Worm (Caenorhabditis elegans) whole organism, young adult: ENCODE data around the gene F02E11.3.
A peak's percentile ranks its signal among the peaks of the same experiment; 100 is the strongest.

Source experiments
- B0035.1 ChIP-seq: sonication (generic microtip); optimal IDR thresholded peaks from 2 replicates; lab custom pipeline; 2016; ENCODE audit warnings: missing genetic modification characterization, mild to moderate bottlenecking, missing compliant biosample characterization, missing genotype, missing genetic modification reagents
- C17E4.6 ChIP-seq: fragments of 200-800 bp; sonication (Bioruptor generic); IDR thresholded peaks from 2 replicates; pipeline ENCODE4 v1.3.6; 2022; ENCODE audit warnings: missing genetic modification reagents, missing genetic modification characterization, missing compliant biosample characterization
- F23B12.7 ChIP-seq: sonication (generic microtip); optimal IDR thresholded peaks from 2 replicates; lab custom pipeline; 2017; ENCODE audit warnings: missing genetic modification characterization, mild to moderate bottlenecking, missing compliant biosample characterization, antibody characterized with exemption, moderate library complexity; ENCODE audit not compliant: insufficient read depth
- F37B4.10 ChIP-seq: fragments of 200-800 bp; sonication (Bioruptor generic); IDR thresholded peaks from 2 replicates; pipeline ENCODE4 v1.3.6; 2022; ENCODE audit warnings: missing genetic modification characterization, missing compliant biosample characterization
- F39B2.1 ChIP-seq: fragments of 200-800 bp; sonication (Bioruptor generic); IDR thresholded peaks from 2 replicates; pipeline ENCODE4 v1.3.6; 2022; ENCODE audit warnings: missing genetic modification reagents, missing genetic modification characterization, missing compliant biosample characterization
- F55B11.4 ChIP-seq: sonication (generic microtip); optimal IDR thresholded peaks from 2 replicates; lab custom pipeline; 2016; ENCODE audit warnings: missing compliant biosample characterization, missing genetic modification characterization, borderline replicate concordance; ENCODE audit not compliant: insufficient read depth
- K12H6.12 ChIP-seq: fragments of 200-800 bp; sonication (Bioruptor generic); optimal IDR thresholded peaks from 2 replicates; lab custom pipeline; 2018; ENCODE audit warnings: mild to moderate bottlenecking, missing genetic modification characterization, missing compliant biosample characterization
- Y53F4B.3 ChIP-seq: fragments of 200-800 bp; sonication (Bioruptor generic); IDR thresholded peaks from 2 replicates; pipeline ENCODE4 v1.3.6; 2022; ENCODE audit warnings: missing genetic modification reagents, missing genetic modification characterization, missing compliant biosample characterization
- Y53G8AR.9 ChIP-seq: fragments of 200-800 bp; sonication (Bioruptor generic); conservative IDR thresholded peaks from 2 replicates; pipeline ENCODE4 v1.3.6; 2022; ENCODE audit warnings: missing genetic modification reagents, missing genetic modification characterization, missing compliant biosample characterization
- ceh-40 ChIP-seq: fragments of 200-800 bp; sonication (Bioruptor generic); IDR thresholded peaks from 2 replicates; pipeline ENCODE4 v1.3.6; 2022; ENCODE audit warnings: missing genetic modification characterization, missing compliant biosample characterization
- ceh-79 ChIP-seq: sonication (generic microtip); optimal IDR thresholded peaks from 2 replicates; lab custom pipeline; 2017; ENCODE audit warnings: mild to moderate bottlenecking, missing genetic modification characterization, missing compliant biosample characterization
- die-1 ChIP-seq: sonication (generic microtip); optimal IDR thresholded peaks from 2 replicates; lab custom pipeline; 2016; ENCODE audit warnings: missing genotype, mild to moderate bottlenecking, missing genetic modification characterization, missing compliant biosample characterization
- dpl-1 ChIP-seq: fragments of 150-350 bp; optimal IDR thresholded peaks from 2 replicates; lab custom pipeline; 2014; ENCODE audit warnings: missing biosample characterization, missing genetic modification reagents, missing genetic modification characterization
- ets-4 ChIP-seq: fragments of 200-800 bp; sonication (Bioruptor generic); optimal IDR thresholded peaks from 2 replicates; lab custom pipeline; 2018; ENCODE audit warnings: mild to moderate bottlenecking, missing genetic modification characterization, missing compliant biosample characterization
- him-1 ChIP-seq: sonication (generic microtip); optimal IDR thresholded peaks from 2 replicates; lab custom pipeline; 2016; ENCODE audit warnings: missing genotype, missing genetic modification reagents, missing genetic modification characterization, missing compliant biosample characterization
- hmg-1.2 ChIP-seq: fragments of 200-800 bp; sonication (Bioruptor generic); IDR thresholded peaks from 2 replicates; pipeline ENCODE4 v1.3.6; 2022; ENCODE audit warnings: missing genetic modification reagents, missing genetic modification characterization, missing compliant biosample characterization
- hmg-20 ChIP-seq: fragments of 200-800 bp; sonication (Bioruptor generic); IDR thresholded peaks from 2 replicates; pipeline ENCODE4 v1.3.6; 2022; ENCODE audit warnings: missing genetic modification reagents, missing genetic modification characterization, missing compliant biosample characterization
- let-607 ChIP-seq, 2 experiments: fragments of 200-800 bp in 1 of 2; sonication (Bioruptor generic) in 1 of 2; sonication (generic microtip) in 1 of 2; optimal IDR thresholded peaks; 2 replicates each; lab custom pipeline; 2016 to 2018; ENCODE audit warnings: mild to moderate bottlenecking in 2 of 2, missing compliant biosample characterization in 2 of 2, missing genetic modification characterization in 2 of 2, moderate library complexity in 2 of 2, missing genotype in 1 of 2
- lin-26 ChIP-seq: fragments of 200-800 bp; sonication (Bioruptor generic); IDR thresholded peaks from 2 replicates; pipeline ENCODE4 v1.3.6; 2022; ENCODE audit warnings: missing genetic modification reagents, missing genetic modification characterization, missing compliant biosample characterization
- lir-1 ChIP-seq: fragments of 200-800 bp; sonication (Bioruptor generic); conservative IDR thresholded peaks from 2 replicates; pipeline ENCODE4 v1.3.6; 2022; ENCODE audit warnings: missing genetic modification reagents, missing genetic modification characterization, missing compliant biosample characterization
- madf-3 ChIP-seq: fragments of 200-800 bp; sonication (Bioruptor generic); IDR thresholded peaks from 2 replicates; pipeline ENCODE4 v1.3.6; 2022; ENCODE audit warnings: missing genetic modification reagents, missing genetic modification characterization, missing compliant biosample characterization
- mcd-1 ChIP-seq: fragments of 200-800 bp; sonication (Bioruptor generic); IDR thresholded peaks from 2 replicates; pipeline ENCODE4 v1.3.6; 2022; ENCODE audit warnings: missing genetic modification reagents, missing genetic modification characterization, missing compliant biosample characterization
- nfya-1 ChIP-seq: sonication (generic microtip); optimal IDR thresholded peaks from 2 replicates; lab custom pipeline; 2017; ENCODE audit warnings: antibody characterized with exemption, missing compliant biosample characterization, missing genetic modification characterization, borderline replicate concordance; ENCODE audit not compliant: insufficient read depth
- nfyb-1 ChIP-seq: fragments of 200-800 bp; sonication (Bioruptor generic); IDR thresholded peaks from 2 replicates; pipeline ENCODE4 v1.3.6; 2022; ENCODE audit warnings: missing genetic modification reagents, missing genetic modification characterization, missing compliant biosample characterization
- nhr-179 ChIP-seq: sonication (generic microtip); optimal IDR thresholded peaks from 2 replicates; lab custom pipeline; 2016; ENCODE audit warnings: mild to moderate bottlenecking, missing genetic modification characterization, missing compliant biosample characterization
- pbrm-1 ChIP-seq: fragments of 200-800 bp; sonication (Bioruptor generic); IDR thresholded peaks from 2 replicates; pipeline ENCODE4 v1.3.6; 2022; ENCODE audit warnings: missing genetic modification reagents, missing genetic modification characterization, missing compliant biosample characterization
- pha-4 ChIP-seq: fragments of 150-350 bp; sonication (generic microtip); optimal IDR thresholded peaks from 2 replicates; lab custom pipeline; 2014; ENCODE audit warnings: missing biosample characterization, missing genetic modification reagents, missing genetic modification characterization
- repo-1 ChIP-seq: sonication (generic microtip); optimal IDR thresholded peaks from 2 replicates; lab custom pipeline; 2017; ENCODE audit warnings: mild to moderate bottlenecking, missing genetic modification characterization, missing compliant biosample characterization
- rpc-1 ChIP-seq, 2 experiments: fragments of 150-350 bp in 1 of 2; sonication (generic microtip) in 1 of 2; optimal IDR thresholded peaks; 2 replicates each; lab custom pipeline; 2014 to 2018; ENCODE audit warnings: missing biosample characterization in 1 of 2, missing genetic modification characterization in 1 of 2, missing genetic modification reagents in 1 of 2, missing genotype in 1 of 2
- sea-2 ChIP-seq: fragments of 200-800 bp; sonication (Bioruptor generic); IDR thresholded peaks from 2 replicates; pipeline ENCODE4 v1.3.6; 2022; ENCODE audit warnings: missing genetic modification characterization, missing compliant biosample characterization
- snpc-1.1 ChIP-seq: sonication (generic microtip); optimal IDR thresholded peaks from 2 replicates; lab custom pipeline; 2017; ENCODE audit warnings: missing genetic modification characterization, mild to moderate bottlenecking, missing compliant biosample characterization, antibody characterized with exemption, moderate library complexity, missing genotype, missing genetic modification reagents; ENCODE audit not compliant: insufficient read depth
- snpc-1.3 ChIP-seq: sonication (generic microtip); optimal IDR thresholded peaks from 2 replicates; lab custom pipeline; 2017; ENCODE audit warnings: missing genetic modification characterization, mild to moderate bottlenecking, missing compliant biosample characterization, antibody characterized with exemption, moderate library complexity, missing genotype, missing genetic modification reagents; ENCODE audit not compliant: insufficient read depth
- sptf-2 ChIP-seq: fragments of 200-800 bp; sonication (Bioruptor generic); optimal IDR thresholded peaks from 2 replicates; lab custom pipeline; 2018; ENCODE audit warnings: mild to moderate bottlenecking, missing genetic modification characterization, missing compliant biosample characterization
- tbp1 ChIP-seq: fragments of 200-800 bp; sonication (Bioruptor generic); optimal IDR thresholded peaks from 2 replicates; lab custom pipeline; 2018; ENCODE audit warnings: mild to moderate bottlenecking, missing genetic modification characterization, missing compliant biosample characterization
- unc-130 ChIP-seq: sonication (generic microtip); optimal IDR thresholded peaks from 2 replicates; lab custom pipeline; 2016; ENCODE audit warnings: missing genetic modification reagents, missing genetic modification characterization, missing compliant biosample characterization
- unc-62 ChIP-seq: fragments of 150-350 bp; optimal IDR thresholded peaks from 2 replicates; lab custom pipeline; 2014; ENCODE audit warnings: missing biosample characterization, missing genetic modification reagents, missing genetic modification characterization
- zfh-2 ChIP-seq: fragments of 200-800 bp; sonication (Bioruptor generic); conservative IDR thresholded peaks from 2 replicates; pipeline ENCODE4 v1.3.6; 2022; ENCODE audit warnings: missing genetic modification reagents, missing genetic modification characterization, missing compliant biosample characterization
- ztf-25 ChIP-seq: fragments of 200-800 bp; sonication (Bioruptor generic); IDR thresholded peaks from 2 replicates; pipeline ENCODE4 v1.3.6; 2022; ENCODE audit warnings: missing genetic modification reagents, missing genetic modification characterization, missing compliant biosample characterization
- ztf-26 ChIP-seq: sonication (generic microtip); optimal IDR thresholded peaks from 2 replicates; lab custom pipeline; 2017; ENCODE audit warnings: missing genetic modification characterization, missing compliant biosample characterization

The F02E11.3 gene

ce11 chrII:3262504-3262903 lies 12.3 kb downstream of the F02E11.3 start, which contains the start of gene F02E11.2:
Gene F02E11.2 (plus strand): TSS chrII:3262804.
- TF ChIP-seq rpc-1 (optimal IDR thresholded peaks at IDR 0.05; lab: Kevin White, UChicago) (no peak), rpc-1 (tag; optimal IDR thresholded peaks at IDR 0.05; lab: Kevin White, UChicago) (peak; percentile 33), ztf-25 (GFP tag; lab: Robert Waterston, UW) (no peak), nfya-1 (tag; lab: Kevin White, UChicago) (no peak), K12H6.12 (tag; lab: Kevin White, UChicago) (no peak), dpl-1 (GFP tag; lab: Kevin White, UChicago) (no peak), sea-2 (GFP tag; lab: Robert Waterston, UW) (no peak), snpc-1.3 (tag; lab: Kevin White, UChicago) (no peak)
- TF ChIP-seq, all 124 proteins: peak for 1

DNA sequence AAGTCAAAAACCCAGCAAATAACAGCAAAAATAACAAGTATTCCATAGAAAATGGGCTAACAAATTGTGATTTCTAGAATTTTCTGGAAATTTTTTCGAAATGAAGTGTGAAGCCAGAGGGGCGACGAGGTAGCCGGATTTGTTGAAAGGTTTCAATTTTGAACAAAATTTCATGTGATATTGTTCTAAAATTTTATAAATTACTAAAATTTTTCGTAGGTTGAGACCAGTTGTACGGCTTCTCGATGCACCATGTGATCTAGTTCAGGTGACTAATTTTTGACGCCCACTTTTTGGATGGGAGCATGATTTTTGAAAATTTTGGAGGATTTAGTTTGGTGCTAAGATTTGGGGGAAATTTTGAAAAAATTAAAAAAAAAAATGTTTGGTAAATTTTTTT lies 15.6 kb downstream of the F02E11.3 start, which contains the start of gene gcy-19:
Gene gcy-19, minus strand, starts transcription at position 101 of the 400 bp plus-strand sequence.
- no peak for TF ChIP-seq nhr-179 (tag; lab: Kevin White, UChicago)
- no peak for TF ChIP-seq unc-130
- no peak for TF ChIP-seq die-1 (tag; lab: Kevin White, UChicago)
- TF ChIP-seq unc-62 = no peak
- TF ChIP-seq ets-4 = no peak
- no peak for TF ChIP-seq F37B4.10 (GFP tag; lab: Robert Waterston, UW)
- TF ChIP-seq ceh-79 (tag; lab: Kevin White, UChicago) = no peak
- no peak for TF ChIP-seq F23B12.7 (tag; lab: Kevin White, UChicago)

- no peak for TF ChIP-seq hmg-20
- TF ChIP-seq mcd-1 = no peak
- TF ChIP-seq sea-2 (GFP tag; lab: Robert Waterston, UW) = no peak
- TF ChIP-seq F23B12.7 (tag; lab: Kevin White, UChicago) = no peak
- no peak for TF ChIP-seq C17E4.6 (GFP tag; lab: Robert Waterston, UW)
- TF ChIP-seq, all 124 proteins: peak for 0
Observed at ce11 chrII:3251782-3252181, 23.0 kb downstream of the F02E11.3 start.

DNA sequence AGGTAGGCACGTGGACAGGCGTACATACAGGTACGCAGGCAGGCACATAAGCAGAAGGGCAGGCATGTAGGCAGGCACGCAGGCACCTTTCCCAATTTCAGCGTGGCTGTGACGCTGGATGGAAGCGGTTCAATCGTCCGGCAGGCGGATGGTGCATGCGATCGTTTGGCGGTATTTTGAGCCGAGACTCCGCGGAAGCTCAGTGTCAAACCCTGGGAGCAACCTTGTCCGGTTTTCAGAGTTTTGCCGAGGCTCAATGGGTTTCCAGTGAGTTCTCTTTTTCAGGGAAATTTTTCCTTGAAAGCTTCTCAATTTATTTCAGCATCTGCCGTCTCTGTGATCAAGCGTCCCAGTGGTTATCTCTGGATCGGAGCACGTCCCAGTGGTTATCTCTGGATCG lies 24.6 kb downstream of the F02E11.3 start:
- TF ChIP-seq zfh-2 (GFP tag; lab: Robert Waterston, UW) (peak; percentile 74), nfyb-1 (GFP tag; lab: Robert Waterston, UW) (no peak), tbp1 (GFP tag; lab: Kevin White, UChicago) (no peak), F39B2.1 (GFP tag; lab: Robert Waterston, UW) (no peak), B0035.1 (tag; lab: Kevin White, UChicago) (no peak), Y53G8AR.9 (GFP tag; lab: Robert Waterston, UW) (no peak), hmg-1.2 (GFP tag; lab: Robert Waterston, UW) (no peak), him-1 (tag; lab: Kevin White, UChicago) (no peak)
- TF ChIP-seq, all 124 proteins: peak for 1

- TF ChIP-seq die-1 (tag; lab: Kevin White, UChicago) = no peak
- no peak for TF ChIP-seq F55B11.4 (tag; lab: Kevin White, UChicago)
- no peak for TF ChIP-seq sptf-2
- no peak for TF ChIP-seq Y53F4B.3 (GFP tag; lab: Robert Waterston, UW)
- TF ChIP-seq let-607 (tag; optimal IDR thresholded peaks at IDR 0.05; lab: Kevin White, UChicago) = no peak
- TF ChIP-seq ztf-26 (tag; lab: Kevin White, UChicago) = no peak
- TF ChIP-seq snpc-1.1 (tag; lab: Kevin White, UChicago) = no peak
- TF ChIP-seq nfya-1 (tag; lab: Kevin White, UChicago) = no peak
- no peak for TF ChIP-seq unc-130
- TF ChIP-seq B0035.1 (tag; lab: Kevin White, UChicago) = no peak
- TF ChIP-seq pha-4 = no peak
- TF ChIP-seq pbrm-1 (GFP tag; lab: Robert Waterston, UW) = no peak
- no peak for TF ChIP-seq madf-3 (GFP tag; lab: Robert Waterston, UW)
- no peak for TF ChIP-seq sea-2 (GFP tag; lab: Robert Waterston, UW)
- no peak for TF ChIP-seq dpl-1 (GFP tag; lab: Kevin White, UChicago)
- no peak for TF ChIP-seq lir-1 (GFP tag; lab: Robert Waterston, UW)
- TF ChIP-seq lin-26 (GFP tag; lab: Robert Waterston, UW) = no peak
- no peak for TF ChIP-seq ceh-40 (GFP tag; lab: Robert Waterston, UW)
- no peak for TF ChIP-seq repo-1 (tag; lab: Kevin White, UChicago)
Observed at ce11 chrII:3249406-3249805, 25.4 kb downstream of the F02E11.3 start, which contains the start of gene clec-124. Gene clec-124 (plus strand): TSS chrII:3249706.
